Worm (Caenorhabditis elegans): ENCODE results near the gene T01G1.2.

DNA sequence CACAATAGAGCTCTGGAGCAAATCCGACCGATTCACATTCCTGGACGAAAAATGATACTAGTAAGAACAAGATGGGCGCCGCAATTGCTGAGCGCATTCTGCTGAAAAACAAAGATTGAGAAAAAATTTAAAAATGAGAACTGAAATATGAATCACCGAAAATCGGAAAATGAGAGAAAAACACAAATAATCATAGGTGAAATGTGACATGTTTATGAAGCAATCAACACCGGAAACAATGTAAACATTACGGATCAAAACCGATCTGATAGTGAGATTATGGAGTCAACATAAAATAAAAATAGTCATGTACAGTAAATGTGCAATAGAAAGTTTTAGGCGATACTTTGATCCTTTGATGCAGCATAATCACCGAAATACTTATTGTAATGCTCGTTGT lies 40.3 kb upstream of the T01G1.2 start, which contains the start of gene dnj-2:
- no peak for TF ChIP-seq ztf-29 (GFP tag; IDR thresholded peaks at IDR 0.05)
- no peak for TF ChIP-seq T22C8.4 (GFP tag; IDR thresholded peaks at IDR 0.05)
- no peak for TF ChIP-seq med-1 (GFP tag; optimal IDR thresholded peaks at IDR 0.05; ENCODE audit: insufficient read depth)
- no peak for TF ChIP-seq ztf-23 (GFP tag; IDR thresholded peaks at IDR 0.05)
- TF ChIP-seq tab-1 (GFP tag; IDR thresholded peaks at IDR 0.05): no peak
- TF ChIP-seq klf-2 (GFP tag; conservative IDR thresholded peaks at IDR 0.05): no peak
- no peak for TF ChIP-seq ref-1 (GFP tag; conservative IDR thresholded peaks at IDR 0.05)
- no peak for TF ChIP-seq cog-1 (tag; optimal IDR thresholded peaks at IDR 0.05)
- no peak for TF ChIP-seq flt-1 (GFP tag; IDR thresholded peaks at IDR 0.05)

Data from whole organism, midembryonic.